Worm (Caenorhabditis elegans) whole organism, L4/young adult: ENCODE measurements around the gene clec-122.

Experiments used
- W03F9.2 ChIP-seq: fragments of 150-350 bp; optimal IDR thresholded peaks from 2 replicates; lab custom pipeline; 2014; ENCODE audit warnings: missing biosample characterization, missing genetic modification characterization
- him-1 ChIP-seq: sonication (generic microtip); optimal IDR thresholded peaks from 2 replicates; lab custom pipeline; 2016; ENCODE audit warnings: missing genotype, missing genetic modification reagents, missing genetic modification characterization, missing compliant biosample characterization

- no peak for TF ChIP-seq W03F9.2 (tag; lab: Kevin White, UChicago)
- no peak for TF ChIP-seq him-1 (tag; lab: Kevin White, UChicago)
Measured at ce11 chrII:3113289-3113688, 7.4 kb downstream of the clec-122 start.
